Fruit fly (Drosophila melanogaster) S2 (cell line): ENCODE data around the gene CG43219.

ENCODE experiments used
- CG8478 ChIP-seq: fragments of >200 bp; optimal IDR thresholded peaks from 2 replicates; lab custom pipeline; 2018
- CTCF ChIP-seq, 2 experiments: fragments of >200 bp; optimal IDR thresholded peaks; 2 replicates each; lab custom pipeline; 2018

The CG43219 gene

dm6 chr3L:21201246-21201896 is 18.8 kb upstream of the CG43219 start:
- TF ChIP-seq CG8478 (lab: Kevin White, UChicago) (no peak), CTCF (optimal IDR thresholded peaks at IDR 0.05; lab: Kevin White, UChicago) (no peak)

dm6 chr3L:21202029-21202776 is 18.0 kb upstream of the CG43219 start:
- no peak for TF ChIP-seq CG8478 (lab: Kevin White, UChicago)
- TF ChIP-seq CTCF (optimal IDR thresholded peaks at IDR 0.05; lab: Kevin White, UChicago): peak in 1 of 2 experiments; percentile 24

- TF ChIP-seq CTCF (optimal IDR thresholded peaks at IDR 0.05; lab: Kevin White, UChicago) (no peak), CG8478 (lab: Kevin White, UChicago) (no peak)
These were observed 17.4 kb upstream of the CG43219 start, which contains the start of the genes Targ1, CG10512 and Targ2 for dm6 chr3L:21202777-21203282. Targ1 (minus strand) TSS chr3L:21202882. CG10512 (plus strand) TSS chr3L:21202920. Targ2 (minus strand) TSS chr3L:21203232.

dm6 chr3L:21204581-21205495 is 15.4 kb upstream of the CG43219 start:
- TF ChIP-seq CG8478 (lab: Kevin White, UChicago): no peak
- no peak for TF ChIP-seq CTCF (optimal IDR thresholded peaks at IDR 0.05; lab: Kevin White, UChicago)

dm6 chr3L:21205496-21205824 is 14.7 kb upstream of the CG43219 start:
- TF ChIP-seq CG8478 (lab: Kevin White, UChicago): no peak

dm6 chr3L:21206486-21206885 is 13.7 kb upstream of the CG43219 start:
- no peak for TF ChIP-seq CG8478 (lab: Kevin White, UChicago)
- TF ChIP-seq CTCF (optimal IDR thresholded peaks at IDR 0.05; lab: Kevin White, UChicago): no peak

dm6 chr3L:21209921-21210532 is 10.2 kb upstream of the CG43219 start, which contains the start of the genes CG10510 and CG10508:
CG10510 (minus strand) TSS chr3L:21210084.
CG10508 (plus strand) TSS chr3L:21210215.
- TF ChIP-seq CG8478 (lab: Kevin White, UChicago): no peak
- no peak for TF ChIP-seq CTCF (optimal IDR thresholded peaks at IDR 0.05; lab: Kevin White, UChicago)

dm6 chr3L:21216697-21217291 is 3.4 kb upstream of the CG43219 start, which contains the start of the genes Trmt112 and Ilk:
Trmt112 (minus strand) TSS chr3L:21216839.
Ilk (plus strand) TSS chr3L:21216901.
- TF ChIP-seq CG8478 (lab: Kevin White, UChicago) (no peak), CTCF (optimal IDR thresholded peaks at IDR 0.05; lab: Kevin White, UChicago) (peak in 1 of 2 experiments; percentile 4)

dm6 chr3L:21219160-21219559 is 1.0 kb upstream of the CG43219 start:
- TF ChIP-seq CG8478 (lab: Kevin White, UChicago): no peak
- TF ChIP-seq CTCF (optimal IDR thresholded peaks at IDR 0.05; lab: Kevin White, UChicago): no peak

- TF ChIP-seq CG8478 (lab: Kevin White, UChicago) (no peak), CTCF (optimal IDR thresholded peaks at IDR 0.05; lab: Kevin White, UChicago) (no peak)
These were observed 3.1 kb downstream of the CG43219 start for dm6 chr3L:21223268-21223667.

- TF ChIP-seq CG8478 (lab: Kevin White, UChicago): no peak
- TF ChIP-seq CTCF (optimal IDR thresholded peaks at IDR 0.05; lab: Kevin White, UChicago): no peak
These were observed 4.1 kb downstream of the CG43219 start for dm6 chr3L:21224274-21224673.

- TF ChIP-seq CG8478 (lab: Kevin White, UChicago) (no peak), CTCF (optimal IDR thresholded peaks at IDR 0.05; lab: Kevin White, UChicago) (no peak)
These were observed 4.6 kb downstream of the CG43219 start for dm6 chr3L:21224701-21225223.

dm6 chr3L:21225642-21226041 is 5.4 kb downstream of the CG43219 start:
- TF ChIP-seq CTCF (optimal IDR thresholded peaks at IDR 0.05; lab: Kevin White, UChicago) (no peak), CG8478 (lab: Kevin White, UChicago) (no peak)
